Worm (Caenorhabditis elegans) whole organism, L4 larva: ENCODE results near the gene fbxb-33.

Experiments used
- dmd-8 ChIP-seq: fragments of 200-800 bp; sonication (Bioruptor generic); IDR thresholded peaks from 2 replicates; pipeline ENCODE4 v1.3.6; 2022; ENCODE audit warnings: missing genetic modification characterization, missing compliant biosample characterization
- lin-29 ChIP-seq: fragments of 200-800 bp; sonication (Bioruptor generic); IDR thresholded peaks from 2 replicates; pipeline ENCODE4 v1.3.6; 2022; ENCODE audit warnings: missing genetic modification reagents, missing genetic modification characterization, missing compliant biosample characterization
- lin-39 ChIP-seq: fragments of 150-350 bp; optimal IDR thresholded peaks from 2 replicates; lab custom pipeline; 2014; ENCODE audit warnings: missing biosample characterization, missing genetic modification reagents, missing genetic modification characterization
- madf-5 ChIP-seq, 2 experiments: fragments of 200-800 bp; sonication (Bioruptor generic); IDR thresholded peaks; 2 replicates each; pipeline ENCODE4 v1.3.6; 2022; ENCODE audit warnings: missing compliant biosample characterization in 2 of 2, missing genetic modification characterization in 2 of 2
- nhr-10 ChIP-seq: fragments of 150-350 bp; optimal IDR thresholded peaks from 2 replicates; lab custom pipeline; 2014; ENCODE audit warnings: missing biosample characterization, missing genetic modification characterization
- snpc-4 ChIP-seq: fragments of 150-350 bp; optimal IDR thresholded peaks from 2 replicates; lab custom pipeline; 2014; ENCODE audit warnings: missing biosample characterization, missing genetic modification characterization
- zfp-2 ChIP-seq: sonication (generic microtip); optimal IDR thresholded peaks from 2 replicates; lab custom pipeline; 2016; ENCODE audit warnings: mild to moderate bottlenecking, missing genetic modification characterization, missing compliant biosample characterization

- TF ChIP-seq zfp-2 = no peak
- TF ChIP-seq dmd-8 = no peak
- no peak for TF ChIP-seq lin-29 (GFP tag; lab: Robert Waterston, UW)
- no peak for TF ChIP-seq snpc-4
- no peak for TF ChIP-seq nhr-10 (tag; lab: Kevin White, UChicago)
- no peak for TF ChIP-seq madf-5 (GFP tag; IDR thresholded peaks at IDR 0.05; lab: Robert Waterston, UW)
- no peak for TF ChIP-seq lin-39
These were observed 16.6 kb downstream of the fbxb-33 start, which contains the start of gene F19B10.6 for ce11 chrII:3663796-3664195.
